Worm (Caenorhabditis elegans): ENCODE data around the gene Y75B7AR.1.

- TF ChIP-seq hmbx-1 (tag; optimal IDR thresholded peaks at IDR 0.05) (no peak), pes-1 (GFP tag; IDR thresholded peaks at IDR 0.05) (no peak), ama-1 (optimal IDR thresholded peaks at IDR 0.05) (no peak), sea-1 (GFP tag; conservative IDR thresholded peaks at IDR 0.05) (no peak), B0310.2 (tag; optimal IDR thresholded peaks at IDR 0.05) (no peak), tra-4 (tag; optimal IDR thresholded peaks at IDR 0.05) (no peak), tbx-37 (GFP tag; conservative IDR thresholded peaks at IDR 0.05) (no peak), hnd-1 (tag; optimal IDR thresholded peaks at IDR 0.05) (no peak), ceh-13 (GFP tag; optimal IDR thresholded peaks at IDR 0.05) (no peak), aly-1 (tag; optimal IDR thresholded peaks at IDR 0.05) (no peak), tbx-11 (GFP tag; IDR thresholded peaks at IDR 0.05) (no peak), scrt-1 (GFP tag; IDR thresholded peaks at IDR 0.05) (no peak)
These were observed 42.3 kb upstream of the Y75B7AR.1 start for ce11 chrV:1435106-1435505.
